ENCODE assay signal across 1 fruit fly cellular context in genomic region chr3L:3178530-3179096, dm6.
TF ChIP-seq lines count a peak whose summit lies in the region.

Gene MnM, minus strand, starts transcription at chr3L:3178580.
Gene Girdin, plus strand, starts transcription at chr3L:3178930.

TF ChIP-seq in whole organism, embryonic, 481 proteins besides CTCF, POLR2A, EP300 and RAD21 (continued from another document and continues in another):
- TF ChIP-seq CG31441 (GFP tag; IDR thresholded peaks at IDR 0.05; lab: Robert Waterston, UW): no peak
- TF ChIP-seq zfh2 (GFP tag; optimal IDR thresholded peaks at IDR 0.05; lab: Kevin White, UChicago): peak; percentile 91
- TF ChIP-seq al (GFP tag; IDR thresholded peaks at IDR 0.05; lab: Robert Waterston, UW): peak; percentile 44; the same call in 1 of the 2 replicates
- TF ChIP-seq D19B (GFP tag; optimal IDR thresholded peaks at IDR 0.05; lab: Kevin White, UChicago): no peak
- TF ChIP-seq CG6654 (GFP tag; optimal IDR thresholded peaks at IDR 0.05; lab: Kevin White, UChicago): no peak
- TF ChIP-seq kah (GFP tag; optimal IDR thresholded peaks at IDR 0.05; lab: Kevin White, UChicago): no peak
- TF ChIP-seq wdn (GFP tag; IDR thresholded peaks at IDR 0.05; lab: Robert Waterston, UW): no peak
- peak; percentile 41; the same call in 1 of the 2 replicates for TF ChIP-seq vvl (GFP tag; IDR thresholded peaks at IDR 0.05; lab: Robert Waterston, UW)
- TF ChIP-seq caup (GFP tag; optimal IDR thresholded peaks at IDR 0.05; lab: Kevin White, UChicago; ENCODE audit: severe bottlenecking): no peak
- TF ChIP-seq CG17612 (GFP tag; IDR thresholded peaks at IDR 0.05; lab: Robert Waterston, UW): no peak
- peak; percentile 99 for TF ChIP-seq Sin3A (optimal IDR thresholded peaks at IDR 0.05; lab: Kevin White, UChicago)
- TF ChIP-seq h (optimal IDR thresholded peaks at IDR 0.05; lab: Kevin White, UChicago): no peak
- TF ChIP-seq salm (tag; optimal IDR thresholded peaks at IDR 0.05; lab: Kevin White, UChicago): no peak
- no peak for TF ChIP-seq BtbVII (GFP tag; optimal IDR thresholded peaks at IDR 0.05; lab: Kevin White, UChicago)
- peak; percentile 96 for TF ChIP-seq BEAF-32 (GFP tag; optimal IDR thresholded peaks at IDR 0.05; lab: Kevin White, UChicago)
- peak; percentile 74 for TF ChIP-seq mam (GFP tag; optimal IDR thresholded peaks at IDR 0.05; lab: Kevin White, UChicago)
- no peak for TF ChIP-seq CG34422 (GFP tag; IDR thresholded peaks at IDR 0.05; lab: Robert Waterston, UW)
- peak; percentile 87 for TF ChIP-seq nmo (GFP tag; optimal IDR thresholded peaks at IDR 0.05; lab: Kevin White, UChicago)
- TF ChIP-seq dmrt11E (tag; optimal IDR thresholded peaks at IDR 0.05; lab: Kevin White, UChicago): peak; percentile 38
- TF ChIP-seq gt (GFP tag; IDR thresholded peaks at IDR 0.05; lab: Robert Waterston, UW): no peak
- peak; percentile 75 for TF ChIP-seq maf-S (GFP tag; optimal IDR thresholded peaks at IDR 0.05; lab: Kevin White, UChicago)
- TF ChIP-seq Awh (GFP tag; IDR thresholded peaks at IDR 0.05; lab: Robert Waterston, UW): no peak
- no peak for TF ChIP-seq Mrtf (GFP tag; IDR thresholded peaks at IDR 0.05; lab: Robert Waterston, UW)
- no peak for TF ChIP-seq hth (optimal IDR thresholded peaks at IDR 0.05; lab: Kevin White, UChicago)
- TF ChIP-seq Ptx1 (GFP tag; IDR thresholded peaks at IDR 0.05; lab: Robert Waterston, UW): no peak
- TF ChIP-seq Mad (GFP tag; optimal IDR thresholded peaks at IDR 0.05; lab: Kevin White, UChicago): peak; percentile 67
- TF ChIP-seq zf30C (GFP tag; optimal IDR thresholded peaks at IDR 0.05; lab: Kevin White, UChicago): no peak
- TF ChIP-seq CG11696 (GFP tag; IDR thresholded peaks at IDR 0.05; lab: Robert Waterston, UW): no peak
- no peak for TF ChIP-seq scrt (GFP tag; optimal IDR thresholded peaks at IDR 0.05; lab: Kevin White, UChicago)
- peak; percentile 87 for TF ChIP-seq CG30403 (GFP tag; optimal IDR thresholded peaks at IDR 0.05; lab: Kevin White, UChicago)
- TF ChIP-seq ewg (GFP tag; optimal IDR thresholded peaks at IDR 0.05; lab: Kevin White, UChicago): peak; percentile 10
- peak; percentile 43; the same call in 1 of the 2 replicates for TF ChIP-seq tna (GFP tag; IDR thresholded peaks at IDR 0.05; lab: Robert Waterston, UW; ENCODE audit: partially characterized antibody)
- TF ChIP-seq CG4360 (GFP tag; IDR thresholded peaks at IDR 0.05; lab: Robert Waterston, UW): no peak
- TF ChIP-seq dmrt99B (tag; optimal IDR thresholded peaks at IDR 0.05; lab: Kevin White, UChicago): no peak
- TF ChIP-seq Dip2 (GFP tag; IDR thresholded peaks at IDR 0.05; lab: Robert Waterston, UW): no peak
- TF ChIP-seq CG17385 (GFP tag; optimal IDR thresholded peaks at IDR 0.05; lab: Kevin White, UChicago): no peak
- peak; percentile 87 for TF ChIP-seq unc-4 (GFP tag; IDR thresholded peaks at IDR 0.05; lab: Robert Waterston, UW; ENCODE audit: partially characterized antibody)
- peak; percentile 75 for TF ChIP-seq Rfx (GFP tag; IDR thresholded peaks at IDR 0.05; lab: Robert Waterston, UW)
- no peak for TF ChIP-seq tup (GFP tag; optimal IDR thresholded peaks at IDR 0.05; lab: Kevin White, UChicago)
- TF ChIP-seq row (GFP tag; IDR thresholded peaks at IDR 0.05; lab: Robert Waterston, UW): peak; percentile 92
- TF ChIP-seq Adf1 (GFP tag; IDR thresholded peaks at IDR 0.05; lab: Robert Waterston, UW): no peak
- TF ChIP-seq CG2889 (GFP tag; IDR thresholded peaks at IDR 0.05; lab: Robert Waterston, UW): no peak
- TF ChIP-seq lab (GFP tag; optimal IDR thresholded peaks at IDR 0.05; lab: Kevin White, UChicago): no peak
- TF ChIP-seq CG4328 (GFP tag; optimal IDR thresholded peaks at IDR 0.05; lab: Kevin White, UChicago): no peak
- TF ChIP-seq knrl (GFP tag; IDR thresholded peaks at IDR 0.05; lab: Robert Waterston, UW; ENCODE audit: partially characterized antibody): peak; percentile 88
- peak; percentile 25 for TF ChIP-seq CG7928 (GFP tag; optimal IDR thresholded peaks at IDR 0.05; lab: Kevin White, UChicago)
- TF ChIP-seq gcm (GFP tag; optimal IDR thresholded peaks at IDR 0.05; lab: Kevin White, UChicago): no peak
- peak; percentile 53 for TF ChIP-seq NfI (GFP tag; optimal IDR thresholded peaks at IDR 0.05; lab: Kevin White, UChicago)
- peak; percentile 75 for TF ChIP-seq CG14710 (tag; optimal IDR thresholded peaks at IDR 0.05; lab: Kevin White, UChicago)
- 0 out of 2 replicates have a peak, but pooled peaks have one; percentile 8 for TF ChIP-seq H2.0 (GFP tag; IDR thresholded peaks at IDR 0.05; lab: Robert Waterston, UW)
- TF ChIP-seq CG16863 (GFP tag; optimal IDR thresholded peaks at IDR 0.05; lab: Kevin White, UChicago): peak; percentile 63
- TF ChIP-seq Deaf1 (tag; optimal IDR thresholded peaks at IDR 0.05; lab: Kevin White, UChicago): no peak
- TF ChIP-seq schlank (tag; optimal IDR thresholded peaks at IDR 0.05; lab: Kevin White, UChicago): no peak
- no peak for TF ChIP-seq ATbp (GFP tag; optimal IDR thresholded peaks at IDR 0.05; lab: Kevin White, UChicago)
- no peak for TF ChIP-seq CG8281 (tag; optimal IDR thresholded peaks at IDR 0.05; lab: Kevin White, UChicago)
- TF ChIP-seq lilli (GFP tag; optimal IDR thresholded peaks at IDR 0.05; lab: Kevin White, UChicago): peak; percentile 87
- no peak for TF ChIP-seq Nf-YC (tag; optimal IDR thresholded peaks at IDR 0.05; lab: Kevin White, UChicago)
- peak; percentile 75 for TF ChIP-seq CG12391 (tag; optimal IDR thresholded peaks at IDR 0.05; lab: Kevin White, UChicago)
- TF ChIP-seq vfl (GFP tag; optimal IDR thresholded peaks at IDR 0.05; lab: Kevin White, UChicago): peak; percentile 56
- peak; percentile 63 for TF ChIP-seq bbx (GFP tag; IDR thresholded peaks at IDR 0.05; lab: Robert Waterston, UW; ENCODE audit: partially characterized antibody)
- no peak for TF ChIP-seq CG18262 (tag; optimal IDR thresholded peaks at IDR 0.05; lab: Kevin White, UChicago)
- TF ChIP-seq CG10462 (GFP tag; optimal IDR thresholded peaks at IDR 0.05; lab: Kevin White, UChicago): peak; percentile 55
- TF ChIP-seq cg (GFP tag; optimal IDR thresholded peaks at IDR 0.05; lab: Kevin White, UChicago): no peak
- peak; percentile 89 for TF ChIP-seq hkb (optimal IDR thresholded peaks at IDR 0.05; lab: Kevin White, UChicago)
- no peak for TF ChIP-seq hkb (GFP tag; IDR thresholded peaks at IDR 0.05; lab: Robert Waterston, UW)
- TF ChIP-seq Mes4 (GFP tag; optimal IDR thresholded peaks at IDR 0.05; lab: Kevin White, UChicago): peak; percentile 50
- TF ChIP-seq CG7963 (GFP tag; IDR thresholded peaks at IDR 0.05; lab: Robert Waterston, UW; ENCODE audit: partially characterized antibody): 0 out of 3 replicates have a peak, but pooled peaks have one; percentile 43
- no peak for TF ChIP-seq NC2α (GFP tag; optimal IDR thresholded peaks at IDR 0.05; lab: Kevin White, UChicago)
- no peak for TF ChIP-seq odd (GFP tag; optimal IDR thresholded peaks at IDR 0.05; lab: Kevin White, UChicago)
- no peak for TF ChIP-seq CG43689 (GFP tag; IDR thresholded peaks at IDR 0.05; lab: Robert Waterston, UW)
- TF ChIP-seq slbo (GFP tag; IDR thresholded peaks at IDR 0.05; lab: Robert Waterston, UW): peak; percentile 83
- peak in 1 of 2 experiments; percentile 22 for TF ChIP-seq Trl (optimal IDR thresholded peaks at IDR 0.05; lab: Kevin White, UChicago)
- peak; percentile 77 for TF ChIP-seq Trl (GFP tag; optimal IDR thresholded peaks at IDR 0.05; lab: Kevin White, UChicago)
- peak; percentile 82 for TF ChIP-seq pzg (GFP tag; optimal IDR thresholded peaks at IDR 0.05; lab: Kevin White, UChicago)
- TF ChIP-seq danr (GFP tag; IDR thresholded peaks at IDR 0.05; lab: Robert Waterston, UW): no peak
- TF ChIP-seq CG15011 (GFP tag; optimal IDR thresholded peaks at IDR 0.05; lab: Kevin White, UChicago): no peak
- TF ChIP-seq CG15073 (GFP tag; optimal IDR thresholded peaks at IDR 0.05; lab: Kevin White, UChicago): no peak
- TF ChIP-seq CG34376 (GFP tag; optimal IDR thresholded peaks at IDR 0.05; lab: Kevin White, UChicago): peak; percentile 58
- TF ChIP-seq Tbp (GFP tag; optimal IDR thresholded peaks at IDR 0.05; lab: Kevin White, UChicago): peak; percentile 39
- no peak; the same call in 1 of the 2 replicates for TF ChIP-seq Ada2b (GFP tag; IDR thresholded peaks at IDR 0.05; lab: Robert Waterston, UW)
- TF ChIP-seq NFAT (GFP tag; IDR thresholded peaks at IDR 0.05; lab: Robert Waterston, UW): peak; percentile 62; the same call in 1 of the 2 replicates
- TF ChIP-seq Pdp1 (GFP tag; optimal IDR thresholded peaks at IDR 0.05; lab: Kevin White, UChicago): peak; percentile 67 to 69
- TF ChIP-seq CG33213 (GFP tag; optimal IDR thresholded peaks at IDR 0.05; lab: Kevin White, UChicago): peak; percentile 64
- TF ChIP-seq CG13624 (GFP tag; optimal IDR thresholded peaks at IDR 0.05; lab: Kevin White, UChicago): peak; percentile 80
- TF ChIP-seq ranshi (GFP tag; IDR thresholded peaks at IDR 0.05; lab: Robert Waterston, UW): peak; percentile 54; the same call in 1 of the 2 replicates
- peak; percentile 70 for TF ChIP-seq pnt (GFP tag; optimal IDR thresholded peaks at IDR 0.05; lab: Kevin White, UChicago)
- TF ChIP-seq CG4404 (GFP tag; IDR thresholded peaks at IDR 0.05; lab: Robert Waterston, UW): peak; percentile 28; the same call in 1 of the 2 replicates
- no peak for TF ChIP-seq CG8478 (optimal IDR thresholded peaks at IDR 0.05; lab: Kevin White, UChicago)
- TF ChIP-seq CG10565 (GFP tag; optimal IDR thresholded peaks at IDR 0.05; lab: Kevin White, UChicago): no peak
- TF ChIP-seq bcd (GFP tag; optimal IDR thresholded peaks at IDR 0.05; lab: Kevin White, UChicago): no peak
- no peak for TF ChIP-seq NK7.1 (GFP tag; optimal IDR thresholded peaks at IDR 0.05; lab: Kevin White, UChicago)
- TF ChIP-seq jing (GFP tag; optimal IDR thresholded peaks at IDR 0.05; lab: Kevin White, UChicago): no peak
- TF ChIP-seq inv (GFP tag; IDR thresholded peaks at IDR 0.05; lab: Robert Waterston, UW; ENCODE audit: partially characterized antibody): peak; percentile 87
- peak; percentile 71 for TF ChIP-seq CG12155 (GFP tag; optimal IDR thresholded peaks at IDR 0.05; lab: Kevin White, UChicago)
- peak; percentile 60 for TF ChIP-seq Dad (GFP tag; optimal IDR thresholded peaks at IDR 0.05; lab: Kevin White, UChicago)
- TF ChIP-seq dm (GFP tag; optimal IDR thresholded peaks at IDR 0.05; lab: Kevin White, UChicago): peak; percentile 77
- peak; percentile 88 for TF ChIP-seq CG9932 (GFP tag; IDR thresholded peaks at IDR 0.05; lab: Robert Waterston, UW)
- TF ChIP-seq CG1602 (GFP tag; optimal IDR thresholded peaks at IDR 0.05; lab: Kevin White, UChicago): peak; percentile 32
- TF ChIP-seq CG5180 (GFP tag; optimal IDR thresholded peaks at IDR 0.05; lab: Kevin White, UChicago): no peak
- no peak for TF ChIP-seq CG7745 (tag; optimal IDR thresholded peaks at IDR 0.05; lab: Kevin White, UChicago)
- TF ChIP-seq mld (GFP tag; IDR thresholded peaks at IDR 0.05; lab: Robert Waterston, UW; ENCODE audit: partially characterized antibody): peak; percentile 60; the same call in 1 of the 3 replicates
- TF ChIP-seq ap (GFP tag; IDR thresholded peaks at IDR 0.05; lab: Robert Waterston, UW): no peak
- TF ChIP-seq emc (GFP tag; optimal IDR thresholded peaks at IDR 0.05; lab: Kevin White, UChicago): peak; percentile 26
- no peak for TF ChIP-seq CG6683 (GFP tag; optimal IDR thresholded peaks at IDR 0.05; lab: Kevin White, UChicago)
- peak; percentile 89 for TF ChIP-seq Myb (GFP tag; optimal IDR thresholded peaks at IDR 0.05; lab: Kevin White, UChicago)
- TF ChIP-seq CHES-1-like (GFP tag; optimal IDR thresholded peaks at IDR 0.05; lab: Kevin White, UChicago): peak; percentile 86
- TF ChIP-seq CG3726 (GFP tag; IDR thresholded peaks at IDR 0.05; lab: Robert Waterston, UW): no peak
- no peak for TF ChIP-seq cwo (GFP tag; optimal IDR thresholded peaks at IDR 0.05; lab: Kevin White, UChicago)
- TF ChIP-seq Optix (GFP tag; IDR thresholded peaks at IDR 0.05; lab: Robert Waterston, UW): no peak
- peak; percentile 89 for TF ChIP-seq CG13287 (GFP tag; IDR thresholded peaks at IDR 0.05; lab: Robert Waterston, UW; ENCODE audit: partially characterized antibody)
- peak; percentile 79 for TF ChIP-seq CG9609 (GFP tag; optimal IDR thresholded peaks at IDR 0.05; lab: Kevin White, UChicago)
- TF ChIP-seq bigmax (GFP tag; optimal IDR thresholded peaks at IDR 0.05; lab: Kevin White, UChicago): no peak
- no peak for TF ChIP-seq Fer3 (tag; optimal IDR thresholded peaks at IDR 0.05; lab: Kevin White, UChicago)
- peak; percentile 52 for TF ChIP-seq btn (GFP tag; optimal IDR thresholded peaks at IDR 0.05; lab: Kevin White, UChicago)
- TF ChIP-seq sqz (GFP tag; optimal IDR thresholded peaks at IDR 0.05; lab: Kevin White, UChicago): no peak
- TF ChIP-seq CG10979 (tag; optimal IDR thresholded peaks at IDR 0.05; lab: Kevin White, UChicago): peak; percentile 36
- peak; percentile 60 for TF ChIP-seq CG9876 (GFP tag; optimal IDR thresholded peaks at IDR 0.05; lab: Kevin White, UChicago)
- peak; percentile 53; the same call in 1 of the 3 replicates for TF ChIP-seq ci (GFP tag; IDR thresholded peaks at IDR 0.05; lab: Robert Waterston, UW)
- TF ChIP-seq Six4 (GFP tag; optimal IDR thresholded peaks at IDR 0.05; lab: Kevin White, UChicago): peak; percentile 19
- TF ChIP-seq CG9437 (GFP tag; optimal IDR thresholded peaks at IDR 0.05; lab: Kevin White, UChicago): no peak
- TF ChIP-seq Fer1 (GFP tag; optimal IDR thresholded peaks at IDR 0.05; lab: Kevin White, UChicago): no peak
- peak; percentile 10; the same call in 1 of the 2 replicates for TF ChIP-seq Poxn (GFP tag; IDR thresholded peaks at IDR 0.05; lab: Robert Waterston, UW)
- TF ChIP-seq fu2 (GFP tag; optimal IDR thresholded peaks at IDR 0.05; lab: Kevin White, UChicago): peak; percentile 82
- TF ChIP-seq CG17186 (GFP tag; optimal IDR thresholded peaks at IDR 0.05; lab: Kevin White, UChicago): peak; percentile 53
- TF ChIP-seq CG10147 (GFP tag; optimal IDR thresholded peaks at IDR 0.05; lab: Kevin White, UChicago): no peak
- TF ChIP-seq Aef1 (GFP tag; IDR thresholded peaks at IDR 0.05; lab: Robert Waterston, UW): 0 out of 3 replicates have a peak, but pooled peaks have one; percentile 21
- peak; percentile 38 for TF ChIP-seq CG14965 (GFP tag; optimal IDR thresholded peaks at IDR 0.05; lab: Kevin White, UChicago; ENCODE audit: borderline replicate concordance)
- TF ChIP-seq crol (GFP tag; IDR thresholded peaks at IDR 0.05; lab: Robert Waterston, UW): no peak
- TF ChIP-seq CG11695 (GFP tag; IDR thresholded peaks at IDR 0.05; lab: Robert Waterston, UW): no peak
- no peak; the same call in 2 of the 3 replicates for TF ChIP-seq zen2 (GFP tag; IDR thresholded peaks at IDR 0.05; lab: Robert Waterston, UW; ENCODE audit: partially characterized antibody)
- TF ChIP-seq Atf-2 (GFP tag; optimal IDR thresholded peaks at IDR 0.05; lab: Kevin White, UChicago): peak; percentile 70
- no peak for TF ChIP-seq CG14050 (GFP tag; IDR thresholded peaks at IDR 0.05; lab: Robert Waterston, UW)
